Fruit fly (Drosophila melanogaster) S2 (cell line): Measurements from ENCODE around the gene Ctr1A.

ENCODE experiments used
- CG8478 ChIP-seq: fragments of >200 bp; optimal IDR thresholded peaks from 2 replicates; lab custom pipeline; 2018
- CTCF ChIP-seq, 2 experiments: fragments of >200 bp; optimal IDR thresholded peaks; 2 replicates each; lab custom pipeline; 2018

DNA sequence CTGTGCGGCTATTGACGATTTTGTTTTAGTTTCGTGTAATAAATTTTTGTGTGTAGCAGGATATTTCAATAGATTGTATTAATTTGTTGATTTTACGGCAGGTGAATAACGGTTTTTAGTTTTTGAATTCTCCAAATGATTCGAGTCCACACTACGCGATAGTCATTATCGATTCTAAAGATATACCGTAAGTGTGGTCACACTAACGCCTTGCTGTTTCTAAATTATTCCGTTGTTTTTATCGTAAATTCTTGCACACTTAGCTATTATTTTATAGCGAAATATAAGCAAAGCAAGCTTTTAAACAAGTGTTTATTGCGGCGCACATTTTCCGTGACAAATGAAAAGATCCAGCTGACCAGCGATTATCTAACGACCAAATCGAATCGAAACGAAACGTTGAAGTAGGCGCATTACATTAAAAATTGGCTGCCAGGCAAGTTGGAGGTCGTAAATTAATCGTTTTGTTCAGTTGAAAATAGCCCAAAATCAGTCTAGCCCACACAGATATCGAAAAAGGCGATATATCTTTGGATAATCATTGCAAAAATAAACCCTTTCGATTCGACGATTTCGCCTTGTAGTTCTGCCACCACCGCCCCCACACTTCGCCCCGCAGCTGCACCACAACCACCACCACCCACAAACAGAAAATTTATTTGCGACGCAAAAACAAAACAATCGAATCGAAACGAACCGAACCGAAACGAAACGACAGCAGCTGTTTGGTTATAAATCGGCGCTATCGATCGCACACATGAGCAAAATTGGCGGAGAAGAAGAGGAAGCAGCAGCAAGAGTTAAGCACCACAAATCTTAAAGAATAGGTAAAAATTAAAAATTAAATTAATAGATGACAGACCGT lies 22.4 kb downstream of the Ctr1A start, which contains the start of gene Pink1:
- TF ChIP-seq CG8478 (lab: Kevin White, UChicago) = no peak
- TF ChIP-seq CTCF (optimal IDR thresholded peaks at IDR 0.05; lab: Kevin White, UChicago) = peak in 1 of 2 experiments; percentile 37
